Worm (Caenorhabditis elegans): ENCODE data around the gene T14B4.20.

The T14B4.20 gene

DNA sequence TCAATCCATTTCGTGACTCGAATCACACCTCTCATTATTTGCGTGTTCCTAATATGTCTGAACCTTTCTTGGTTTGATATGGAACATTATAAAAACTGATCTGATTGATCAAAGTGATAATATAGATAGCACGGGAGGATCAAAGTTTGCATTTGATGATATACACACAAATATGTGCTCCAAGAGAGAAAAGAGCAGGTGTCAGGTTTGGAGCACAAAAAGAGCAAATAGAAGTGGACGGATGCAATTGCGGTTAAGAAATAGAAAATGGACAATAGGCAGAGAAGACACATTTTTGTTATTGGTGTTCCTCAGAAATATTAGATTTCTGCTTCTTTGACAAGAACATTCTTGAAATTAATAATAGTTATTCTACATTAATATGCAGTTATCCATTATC is 17.9 kb upstream of the T14B4.20 start, which contains the start of gene C18H9.1:
Gene C18H9.1, plus strand, starts transcription at position 301 of the 400 bp plus-strand sequence.
- TF ChIP-seq ceh-82 (tag; optimal IDR thresholded peaks at IDR 0.05) (no peak), egl-5 (tag; optimal IDR thresholded peaks at IDR 0.05) (no peak), unc-39 (tag; optimal IDR thresholded peaks at IDR 0.05) (no peak), nhr-28 (tag; optimal IDR thresholded peaks at IDR 0.05) (no peak), egl-27 (tag; optimal IDR thresholded peaks at IDR 0.05) (no peak), ZK546.5 (tag; optimal IDR thresholded peaks at IDR 0.05) (no peak), R02D3.7 (tag; optimal IDR thresholded peaks at IDR 0.05) (no peak), nhr-76 (tag; optimal IDR thresholded peaks at IDR 0.05) (no peak), hmg-11 (tag; optimal IDR thresholded peaks at IDR 0.05) (no peak), snpc-4 (tag; optimal IDR thresholded peaks at IDR 0.05) (no peak), zag-1 (tag; optimal IDR thresholded peaks at IDR 0.05) (no peak), aly-2 (tag; optimal IDR thresholded peaks at IDR 0.05) (no peak), eor-1 (tag; optimal IDR thresholded peaks at IDR 0.05) (no peak), nhr-237 (tag; optimal IDR thresholded peaks at IDR 0.05) (no peak), elt-1 (tag; optimal IDR thresholded peaks at IDR 0.05) (no peak), nhr-67 (tag; optimal IDR thresholded peaks at IDR 0.05) (no peak), nhr-12 (tag; optimal IDR thresholded peaks at IDR 0.05) (no peak), fos-1 (tag; optimal IDR thresholded peaks at IDR 0.05) (no peak), pha-4 (tag; optimal IDR thresholded peaks at IDR 0.05) (no peak), ztf-4 (tag; optimal IDR thresholded peaks at IDR 0.05) (no peak)

DNA sequence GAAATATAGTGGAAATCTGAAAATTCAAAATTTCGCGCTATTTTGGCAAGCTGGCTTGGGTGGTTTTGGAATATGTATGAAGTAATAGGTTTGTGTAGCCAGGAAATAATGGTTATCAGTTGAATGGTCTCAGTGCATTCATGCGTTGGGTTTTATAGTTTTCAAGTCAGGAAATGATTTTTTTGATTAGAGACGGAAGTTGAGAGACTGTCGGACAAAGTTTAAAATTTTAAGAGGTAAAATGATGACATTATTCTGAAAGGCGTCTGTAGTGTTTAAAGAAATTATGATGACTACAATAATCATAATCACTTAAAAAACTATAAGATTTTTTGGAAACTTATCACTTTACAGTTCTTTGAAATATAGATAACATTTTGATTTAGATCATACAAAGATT is 15.2 kb upstream of the T14B4.20 start, which contains the start of gene C18H9.6:
Gene C18H9.6, minus strand, starts transcription at position 129 of the 400 bp plus-strand sequence.
- TF ChIP-seq skn-1 (tag; optimal IDR thresholded peaks at IDR 0.05) (peak; percentile 77), pqm-1 (tag; optimal IDR thresholded peaks at IDR 0.05) (peak; percentile 85), elt-3 (tag; optimal IDR thresholded peaks at IDR 0.05) (no peak), ama-1 (optimal IDR thresholded peaks at IDR 0.05) (no peak), pha-4 (tag; optimal IDR thresholded peaks at IDR 0.05) (no peak), ztf-11 (tag; optimal IDR thresholded peaks at IDR 0.05) (no peak), lin-15B (tag; optimal IDR thresholded peaks at IDR 0.05) (no peak), hmg-11 (tag; optimal IDR thresholded peaks at IDR 0.05) (no peak), ceh-9 (tag; optimal IDR thresholded peaks at IDR 0.05) (no peak), elt-1 (tag; optimal IDR thresholded peaks at IDR 0.05) (no peak), elt-2 (tag; optimal IDR thresholded peaks at IDR 0.05) (peak; percentile 93), unc-62 (GFP tag; optimal IDR thresholded peaks at IDR 0.05) (no peak), sea-2 (GFP tag; optimal IDR thresholded peaks at IDR 0.05) (no peak), nfya-1 (tag; optimal IDR thresholded peaks at IDR 0.05; ENCODE audit: insufficient read depth) (no peak), nhr-11 (tag; optimal IDR thresholded peaks at IDR 0.05) (no peak), fos-1 (tag; optimal IDR thresholded peaks at IDR 0.05) (no peak), nhr-67 (tag; optimal IDR thresholded peaks at IDR 0.05) (no peak), jun-1 (tag; optimal IDR thresholded peaks at IDR 0.05) (peak; percentile 9), snpc-4 (tag; optimal IDR thresholded peaks at IDR 0.05) (no peak)

DNA sequence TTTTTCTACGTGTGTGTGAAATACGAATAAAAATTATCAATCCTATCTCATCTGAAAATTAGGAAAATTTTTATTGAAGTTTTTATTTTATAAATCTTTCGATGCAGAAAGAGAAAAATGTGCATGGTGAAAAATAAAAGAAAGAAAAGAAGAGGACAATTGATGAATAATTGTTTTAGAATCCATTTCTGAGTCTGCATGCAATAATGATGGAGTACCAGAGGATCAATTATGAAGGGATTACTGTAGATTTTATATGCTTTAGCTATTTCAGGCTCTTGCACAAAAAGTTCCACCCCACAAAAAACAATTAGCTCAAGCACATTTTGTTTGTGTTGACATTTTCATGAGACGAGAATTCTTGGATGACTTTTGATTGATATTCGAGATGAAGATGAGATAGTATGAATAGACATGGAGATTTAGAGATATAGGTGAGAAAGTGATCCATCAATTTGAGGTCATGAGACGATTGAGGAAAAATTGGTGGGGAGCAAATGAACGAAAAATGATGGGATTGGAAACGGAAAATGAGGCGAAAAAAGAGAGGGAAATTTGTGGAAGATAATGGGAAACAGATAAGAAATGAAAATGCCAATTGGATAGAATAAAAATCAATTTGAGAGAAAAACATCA is 11.0 kb upstream of the T14B4.20 start, which contains the start of gene rpy-1:
Gene rpy-1, minus strand, starts transcription at position 51 of the 636 bp plus-strand sequence.
- TF ChIP-seq egl-5 (tag; optimal IDR thresholded peaks at IDR 0.05) (peak; percentile 32), nhr-67 (tag; optimal IDR thresholded peaks at IDR 0.05) (no peak), unc-39 (tag; optimal IDR thresholded peaks at IDR 0.05) (no peak), lin-39 (tag; optimal IDR thresholded peaks at IDR 0.05) (peak; percentile 46), elt-3 (tag; optimal IDR thresholded peaks at IDR 0.05) (no peak), nhr-25 (tag; optimal IDR thresholded peaks at IDR 0.05) (no peak), nfya-1 (tag; optimal IDR thresholded peaks at IDR 0.05; ENCODE audit: insufficient read depth) (peak; percentile 0)

DNA sequence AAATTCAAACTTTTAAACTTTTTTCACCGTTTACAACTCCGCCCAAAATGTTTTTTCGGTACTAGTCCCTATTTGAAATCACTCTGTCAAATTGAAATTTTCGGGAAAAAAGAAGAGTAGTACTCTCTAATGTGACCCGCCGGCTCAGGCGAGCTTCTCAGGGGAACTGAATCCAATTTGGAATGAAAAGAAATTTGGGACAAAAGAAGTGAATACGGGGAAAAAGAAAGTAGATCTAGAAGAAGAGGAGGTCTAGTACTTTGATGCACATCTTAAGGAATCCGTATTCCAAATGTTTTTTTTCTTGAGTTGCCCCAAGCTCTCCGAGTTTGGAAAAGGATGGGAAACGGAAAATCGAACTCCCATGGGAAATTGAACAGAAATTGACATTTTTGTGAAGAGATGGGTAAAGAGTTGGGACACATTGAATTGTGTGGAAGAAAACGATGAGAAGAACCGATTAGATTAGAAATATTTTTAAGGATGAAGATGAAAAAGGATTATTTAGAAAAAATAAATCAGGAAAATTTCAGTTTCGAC is 10.1 kb upstream of the T14B4.20 start:
- no peak for TF ChIP-seq ceh-16 (tag; optimal IDR thresholded peaks at IDR 0.05)
- TF ChIP-seq fkh-10 (GFP tag; optimal IDR thresholded peaks at IDR 0.05): peak; percentile 44
